Fruit fly (Drosophila melanogaster) whole organism: Measurements from ENCODE around the gene fax.
A peak's percentile ranks its signal among the peaks of the same experiment; 100 is the strongest.

Experiments
- CG8478 ChIP-seq: fragments of >200 bp; optimal IDR thresholded peaks from 2 replicates; lab custom pipeline; 2018; ENCODE audit warnings: inconsistent platforms
- Dll ChIP-seq: fragments of >200 bp; optimal IDR thresholded peaks from 2 replicates; lab custom pipeline; 2017
- EcR ChIP-seq, 2 experiments: fragments of >200 bp; optimal IDR thresholded peaks; 2 replicates each; lab custom pipeline; 2017; ENCODE audit warnings: missing biosample characterization in 2 of 2, missing genetic modification characterization in 2 of 2, missing genetic modification reagents in 2 of 2
- pan ChIP-seq: fragments of >200 bp; optimal IDR thresholded peaks from 2 replicates; lab custom pipeline; 2017
- psq ChIP-seq: fragments of >200 bp; optimal IDR thresholded peaks from 2 replicates; lab custom pipeline; 2017
- usp ChIP-seq: fragments of >200 bp; optimal IDR thresholded peaks from 2 replicates; lab custom pipeline; 2017; ENCODE audit warnings: missing biosample characterization, missing genetic modification characterization, mixed read lengths

Gene fax

DNA sequence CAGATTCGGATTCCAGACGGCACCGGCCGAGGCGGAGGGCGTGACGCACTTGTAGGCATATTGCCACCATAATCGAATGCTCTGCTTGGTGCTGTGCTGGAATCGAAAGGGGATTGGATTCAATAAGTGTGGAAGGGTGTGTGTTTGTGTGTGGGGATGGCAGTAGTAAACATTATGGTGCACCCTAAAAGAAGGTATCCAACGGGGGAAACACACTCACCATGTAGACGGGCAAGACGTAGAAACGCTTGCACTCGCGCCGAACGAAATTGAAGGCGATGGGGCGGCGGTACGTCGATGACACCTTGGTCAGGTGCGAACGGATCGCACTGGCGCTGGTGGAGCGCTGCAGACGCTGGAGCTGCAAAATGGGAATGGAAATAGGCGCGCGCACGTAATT lies 20.4 kb downstream of the fax start:
- no peak for TF ChIP-seq Dll (lab: Kevin White, UChicago)
- no peak for TF ChIP-seq psq (lab: Kevin White, UChicago)
- no peak for TF ChIP-seq pan
- TF ChIP-seq CG8478: no peak
- no peak for TF ChIP-seq usp (GFP tag; lab: Kevin White, UChicago)
- TF ChIP-seq EcR (GFP tag; optimal IDR thresholded peaks at IDR 0.05; lab: Kevin White, UChicago): no peak

DNA sequence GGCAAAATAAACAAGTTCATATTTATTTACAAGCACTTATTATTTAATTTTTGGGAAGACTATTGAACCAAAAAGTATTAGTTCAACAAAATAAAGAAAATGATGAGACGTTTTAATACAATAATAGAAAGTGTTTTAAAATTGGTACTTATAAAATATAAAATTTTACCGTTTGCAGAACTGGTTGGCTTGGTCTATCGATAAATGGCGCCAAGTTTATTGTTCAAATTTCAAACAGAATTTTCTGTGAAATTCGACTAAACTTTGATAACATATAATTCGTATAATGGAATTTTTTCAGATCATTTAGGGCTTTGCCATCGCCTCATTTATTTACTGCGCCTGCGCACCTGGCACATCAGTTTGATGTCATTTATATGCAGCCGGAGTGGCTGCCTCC lies 20.8 kb downstream of the fax start:
- TF ChIP-seq Dll (lab: Kevin White, UChicago): no peak
- TF ChIP-seq EcR (GFP tag; optimal IDR thresholded peaks at IDR 0.05; lab: Kevin White, UChicago): no peak
- no peak for TF ChIP-seq CG8478
- no peak for TF ChIP-seq usp (GFP tag; lab: Kevin White, UChicago)
- TF ChIP-seq pan: no peak
- TF ChIP-seq psq (lab: Kevin White, UChicago): no peak

dm6 chr3L:16385880-16386584 lies 25.6 kb downstream of the fax start, which contains the start of the genes Agpat3 and RAF2:
Agpat3 (minus strand) TSS chr3L:16385957.
RAF2 (plus strand) TSS chr3L:16386327.
- TF ChIP-seq usp (GFP tag; lab: Kevin White, UChicago) (no peak), psq (lab: Kevin White, UChicago) (no peak), CG8478 (no peak), EcR (GFP tag; optimal IDR thresholded peaks at IDR 0.05; lab: Kevin White, UChicago) (no peak), Dll (lab: Kevin White, UChicago) (no peak), pan (no peak)

DNA sequence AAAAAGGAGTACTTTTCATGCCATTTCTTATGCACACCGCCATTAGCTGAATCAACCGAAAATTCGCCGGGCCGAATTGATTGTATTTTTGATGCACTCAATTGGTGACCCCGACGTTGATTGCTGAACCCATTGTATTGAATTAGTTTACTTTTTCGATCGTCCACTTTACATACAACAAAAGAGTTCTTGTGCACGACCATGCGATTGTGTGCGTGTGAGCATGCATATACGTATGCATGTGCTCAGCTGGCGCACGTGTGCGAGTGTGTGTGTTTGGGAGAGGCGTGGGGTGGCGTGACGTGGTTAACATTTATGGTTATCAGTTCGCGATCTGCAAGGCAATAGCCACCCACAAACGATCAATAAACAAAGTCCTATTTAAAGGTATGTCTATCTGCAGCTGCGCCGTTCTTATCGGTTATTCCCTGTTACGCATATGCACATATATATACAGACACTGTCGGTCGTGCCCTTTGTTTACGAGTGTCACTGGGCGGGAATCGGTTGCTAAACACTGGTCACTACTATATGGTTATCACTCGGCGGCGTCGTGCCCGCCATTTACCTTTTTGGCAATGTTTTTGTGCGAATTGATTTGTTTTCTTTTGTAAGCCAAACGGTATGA lies 26.3 kb downstream of the fax start:
- no peak for TF ChIP-seq usp (GFP tag; lab: Kevin White, UChicago)
- no peak for TF ChIP-seq EcR (GFP tag; optimal IDR thresholded peaks at IDR 0.05; lab: Kevin White, UChicago)
- no peak for TF ChIP-seq Dll (lab: Kevin White, UChicago)
- no peak for TF ChIP-seq pan
- TF ChIP-seq CG8478: no peak
- TF ChIP-seq psq (lab: Kevin White, UChicago): no peak

DNA sequence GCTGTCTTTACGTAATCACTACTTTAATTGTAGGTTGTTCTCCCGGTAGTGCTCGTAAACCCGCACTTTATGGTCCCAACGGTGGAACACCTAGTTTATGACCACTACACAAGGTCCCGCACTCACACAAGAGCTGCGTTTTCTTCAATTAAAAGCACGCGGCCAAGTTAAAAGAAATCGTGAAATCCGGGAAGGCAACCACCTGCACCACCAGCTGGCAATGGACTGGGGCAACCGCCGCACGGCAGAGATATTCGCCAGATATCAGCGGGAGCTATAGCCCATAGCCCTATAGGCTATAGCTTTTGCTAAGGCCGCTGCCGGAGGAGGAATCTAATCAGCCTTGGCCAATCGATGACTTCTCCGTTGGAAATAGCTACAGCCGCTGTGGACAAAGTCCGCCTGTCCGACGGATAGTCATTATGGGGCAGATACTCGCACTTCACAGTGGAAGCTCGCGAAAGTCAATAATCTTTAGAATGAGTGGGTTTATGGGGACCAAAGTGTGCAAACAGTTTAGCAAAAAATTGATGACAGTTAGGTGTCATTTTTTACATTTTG lies 27.4 kb downstream of the fax start:
- TF ChIP-seq usp (GFP tag; lab: Kevin White, UChicago) (no peak), EcR (GFP tag; optimal IDR thresholded peaks at IDR 0.05; lab: Kevin White, UChicago) (no peak), pan (no peak)

- no peak for TF ChIP-seq CG8478
- no peak for TF ChIP-seq pan
- no peak for TF ChIP-seq EcR (GFP tag; optimal IDR thresholded peaks at IDR 0.05; lab: Kevin White, UChicago)
- TF ChIP-seq Dll (lab: Kevin White, UChicago): no peak
- no peak for TF ChIP-seq usp (GFP tag; lab: Kevin White, UChicago)
- no peak for TF ChIP-seq psq (lab: Kevin White, UChicago)
Observed at dm6 chr3L:16383056-16383455, 28.6 kb downstream of the fax start.

- TF ChIP-seq CG8478 (no peak), EcR (GFP tag; optimal IDR thresholded peaks at IDR 0.05; lab: Kevin White, UChicago) (no peak), usp (GFP tag; lab: Kevin White, UChicago) (no peak), psq (lab: Kevin White, UChicago) (no peak), pan (no peak), Dll (lab: Kevin White, UChicago) (no peak)
Observed at dm6 chr3L:16381184-16381797, 30.3 kb downstream of the fax start, which contains the start of gene Agpat4. Agpat4 (minus strand) TSS chr3L:16381570.

DNA sequence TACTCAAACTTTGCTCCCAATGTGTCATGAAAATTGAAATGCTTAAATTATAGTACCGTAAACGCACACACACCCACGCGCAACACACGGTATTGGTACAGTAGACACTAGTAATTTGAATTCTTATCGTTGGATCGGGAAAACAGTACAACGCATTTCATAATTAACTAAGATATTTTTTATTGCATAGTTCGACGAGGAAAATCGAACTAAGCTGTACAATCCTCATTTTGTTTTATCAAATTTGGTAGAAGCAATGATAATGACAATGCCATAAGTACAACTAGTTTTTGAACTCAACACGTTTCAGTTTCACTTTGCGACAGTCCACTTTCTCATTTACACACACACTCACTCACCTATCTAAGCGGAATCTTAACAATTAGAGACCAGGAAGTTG lies 30.9 kb downstream of the fax start:
- TF ChIP-seq Dll (lab: Kevin White, UChicago): no peak
- TF ChIP-seq usp (GFP tag; lab: Kevin White, UChicago): no peak
- no peak for TF ChIP-seq EcR (GFP tag; optimal IDR thresholded peaks at IDR 0.05; lab: Kevin White, UChicago)
- no peak for TF ChIP-seq CG8478
- TF ChIP-seq pan: no peak
- TF ChIP-seq psq (lab: Kevin White, UChicago): no peak

DNA sequence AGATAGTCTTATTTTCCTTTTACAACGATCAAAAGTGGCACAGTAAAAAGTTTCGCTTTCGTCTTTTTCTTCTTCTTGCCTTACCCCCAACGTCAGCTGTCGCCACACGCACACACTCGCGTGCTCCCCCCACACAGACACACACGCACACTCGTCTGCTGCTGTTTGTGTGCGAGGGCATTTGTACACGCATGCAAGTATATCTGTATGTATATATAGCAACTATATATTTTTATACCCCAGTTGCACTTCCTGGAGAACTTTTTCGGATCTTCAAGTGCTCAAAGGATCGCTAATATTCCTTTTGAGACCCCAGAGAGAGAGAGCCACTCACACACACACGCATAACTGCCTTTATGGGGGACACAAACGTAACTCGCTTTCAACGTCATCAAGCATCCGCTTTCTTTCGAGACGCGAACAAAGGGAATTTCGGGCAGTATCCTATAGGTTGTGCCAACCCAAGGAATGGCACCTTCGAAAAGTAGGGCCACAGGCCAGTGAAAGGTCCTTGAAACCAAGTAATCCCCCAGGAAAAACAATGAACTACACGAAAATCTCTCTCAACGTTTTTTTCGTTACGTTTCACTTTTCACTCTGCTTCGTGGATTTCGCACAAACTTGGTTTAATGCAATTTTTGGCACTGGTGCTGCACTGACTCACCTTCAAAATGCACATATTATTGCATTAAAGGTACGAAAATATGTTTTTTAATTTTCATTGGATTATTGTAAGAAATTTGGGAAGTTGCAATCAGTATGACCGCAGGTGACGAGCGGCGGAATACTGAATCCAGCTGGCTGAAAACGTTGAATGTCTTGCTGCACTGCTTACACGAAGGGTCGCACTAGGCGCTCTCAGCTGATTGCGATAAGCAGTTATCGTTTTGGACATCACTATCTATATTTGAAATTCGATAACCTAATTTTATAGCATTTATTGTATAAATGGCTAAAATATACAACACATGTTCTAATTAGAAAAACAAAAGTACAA lies 33.6 kb downstream of the fax start, which contains the start of gene roq:
TSS of gene roq (minus strand) at position 799 of the 997 bp plus-strand sequence.
- TF ChIP-seq pan: no peak
- TF ChIP-seq EcR (GFP tag; optimal IDR thresholded peaks at IDR 0.05; lab: Kevin White, UChicago): no peak
- peak; percentile 9 for TF ChIP-seq CG8478

DNA sequence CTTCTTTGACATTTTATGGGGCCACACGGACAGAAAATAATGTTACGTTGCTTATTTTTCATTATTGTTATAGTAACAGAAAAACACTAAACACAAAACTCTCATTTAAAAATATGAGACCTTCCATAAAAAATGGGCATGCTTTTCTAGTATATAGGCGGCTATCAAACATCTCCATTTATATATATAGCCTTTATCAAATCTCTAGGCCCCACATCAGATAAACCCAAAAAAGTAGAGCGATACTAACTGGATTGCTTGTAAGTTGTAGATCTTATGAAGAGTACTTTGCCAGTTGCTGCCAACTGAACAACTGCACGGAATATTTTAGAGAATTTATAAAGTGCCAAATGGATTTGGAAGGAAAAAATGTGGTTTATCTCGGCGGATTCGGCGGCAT lies 42.1 kb downstream of the fax start, which contains the start of gene CG18814:
TSS of gene CG18814 (plus strand) at position 301 of the 400 bp plus-strand sequence.
- TF ChIP-seq psq (lab: Kevin White, UChicago) (no peak), CG8478 (no peak), Dll (lab: Kevin White, UChicago) (no peak), pan (no peak), usp (GFP tag; lab: Kevin White, UChicago) (no peak), EcR (GFP tag; optimal IDR thresholded peaks at IDR 0.05; lab: Kevin White, UChicago) (no peak)

- no peak for TF ChIP-seq Dll (lab: Kevin White, UChicago)
- TF ChIP-seq usp (GFP tag; lab: Kevin White, UChicago): no peak
- TF ChIP-seq EcR (GFP tag; optimal IDR thresholded peaks at IDR 0.05; lab: Kevin White, UChicago): no peak
- no peak for TF ChIP-seq CG8478
- TF ChIP-seq pan: no peak
- TF ChIP-seq psq (lab: Kevin White, UChicago): no peak
Observed at dm6 chr3L:16368199-16368598, 43.4 kb downstream of the fax start, which contains the start of gene CG4842. CG4842 (plus strand) TSS chr3L:16368389.
